Worm (Caenorhabditis elegans) whole organism, mixed stage, embryonic: ENCODE results near the gene nhr-114.

Experiments
- bed-3 ChIP-seq: fragments of 200-800 bp; sonication (Bioruptor generic); optimal IDR thresholded peaks from 3 replicates; lab custom pipeline; 2018; ENCODE audit warnings: mild to moderate bottlenecking, missing genetic modification characterization, moderate library complexity, missing compliant biosample characterization
- ces-1 ChIP-seq: fragments of 150-350 bp; optimal IDR thresholded peaks from 2 replicates; lab custom pipeline; 2014; ENCODE audit warnings: missing biosample characterization, missing genetic modification reagents, missing genetic modification characterization
- cnd-1 ChIP-seq: fragments of 200-800 bp; sonication (Bioruptor generic); optimal IDR thresholded peaks from 2 replicates; lab custom pipeline; 2018; ENCODE audit warnings: mild to moderate bottlenecking, missing genetic modification characterization, missing compliant biosample characterization

- TF ChIP-seq cnd-1 (tag; lab: Kevin White, UChicago) (no peak), bed-3 (GFP tag; lab: Kevin White, UChicago) (no peak), ces-1 (no peak)
These were observed 42.8 kb upstream of the nhr-114 start, which contains the start of gene Y45G5AL.1 for ce11 chrV:4144205-4144604.
